Worm (Caenorhabditis elegans) whole organism, L4 larva: ENCODE data around the gene gei-8.

Experiments used
- F26F4.8 ChIP-seq: fragments of 200-800 bp; sonication (Bioruptor generic); conservative IDR thresholded peaks from 2 replicates; pipeline ENCODE4 v1.3.6; 2022; ENCODE audit warnings: missing genetic modification characterization, missing compliant biosample characterization
- R02D3.7 ChIP-seq: fragments of 150-350 bp; sonication (generic microtip); optimal IDR thresholded peaks from 3 replicates; lab custom pipeline; 2014; ENCODE audit warnings: missing biosample characterization, missing genetic modification characterization
- Y105C5A.15 ChIP-seq: fragments of 200-800 bp; sonication (Bioruptor generic); IDR thresholded peaks from 2 replicates; pipeline ENCODE4 v1.3.6; 2022; ENCODE audit warnings: missing genetic modification characterization, missing compliant biosample characterization
- Y5F2A.4 ChIP-seq: fragments of 200-800 bp; sonication (Bioruptor generic); optimal IDR thresholded peaks from 2 replicates; lab custom pipeline; 2018; ENCODE audit warnings: mild to moderate bottlenecking, missing genetic modification characterization, missing compliant biosample characterization
- ZK546.5 ChIP-seq, 2 experiments: sonication (generic microtip); optimal IDR thresholded peaks; 2 replicates each; lab custom pipeline; 2017; ENCODE audit warnings: missing biosample characterization in 2 of 2, missing genetic modification characterization in 2 of 2
- aha-1 ChIP-seq: fragments of 150-350 bp; peaks from one replicate; lab custom pipeline; 2014; ENCODE audit warnings: missing biosample characterization, missing genetic modification characterization
- ama-1 ChIP-seq: fragments of 150-350 bp; optimal IDR thresholded peaks from 2 replicates; lab custom pipeline; 2014; ENCODE audit warnings: inconsistent platforms, mixed read lengths
- arid-1 ChIP-seq: fragments of 200-800 bp; sonication (Bioruptor generic); conservative IDR thresholded peaks from 2 replicates; pipeline ENCODE4 v1.3.6; 2022; ENCODE audit warnings: missing genetic modification reagents, missing genetic modification characterization, missing compliant biosample characterization
- attf-4 ChIP-seq: sonication (generic microtip); optimal IDR thresholded peaks from 3 replicates; lab custom pipeline; 2017; ENCODE audit warnings: missing biosample characterization, missing genetic modification characterization
- ceh-28 ChIP-seq: fragments of 150-350 bp; optimal IDR thresholded peaks from 2 replicates; lab custom pipeline; 2014; ENCODE audit warnings: missing biosample characterization, missing genetic modification reagents, missing genetic modification characterization
- ceh-44 ChIP-seq: fragments of 200-800 bp; sonication (Bioruptor generic); IDR thresholded peaks from 2 replicates; pipeline ENCODE4 v1.3.6; 2022; ENCODE audit warnings: missing genetic modification reagents, missing genetic modification characterization, missing compliant biosample characterization
- ceh-62 ChIP-seq: sonication (generic microtip); optimal IDR thresholded peaks from 2 replicates; lab custom pipeline; 2017; ENCODE audit warnings: missing biosample characterization, missing genetic modification characterization
- daf-16 ChIP-seq, 3 experiments: sonication (generic microtip); optimal IDR thresholded peaks; 2 replicates each; lab custom pipeline; 2016 to 2017; ENCODE audit warnings: missing genetic modification characterization in 3 of 3, missing genetic modification reagents in 3 of 3, mild to moderate bottlenecking in 2 of 3, missing compliant biosample characterization in 2 of 3, missing biosample characterization in 1 of 3, moderate library complexity in 1 of 3
- dmd-6 ChIP-seq: fragments of 200-800 bp; sonication (Bioruptor generic); IDR thresholded peaks from 2 replicates; pipeline ENCODE4 v1.3.6; 2022; ENCODE audit warnings: missing genetic modification reagents, missing genetic modification characterization, missing compliant biosample characterization
- dmd-9 ChIP-seq: fragments of 200-800 bp; sonication (Bioruptor generic); IDR thresholded peaks from 2 replicates; pipeline ENCODE4 v1.3.6; 2022; ENCODE audit warnings: missing genetic modification reagents, missing genetic modification characterization, missing compliant biosample characterization
- dpl-1 ChIP-seq: fragments of 150-350 bp; optimal IDR thresholded peaks from 2 replicates; lab custom pipeline; 2014; ENCODE audit warnings: missing biosample characterization, missing genetic modification reagents, missing genetic modification characterization
- dve-1 ChIP-seq: sonication (generic microtip); optimal IDR thresholded peaks from 2 replicates; lab custom pipeline; 2017; ENCODE audit warnings: antibody characterized with exemption, mild to moderate bottlenecking, missing genetic modification characterization, missing compliant biosample characterization; ENCODE audit not compliant: insufficient read depth
- fkh-10 ChIP-seq: fragments of 150-350 bp; optimal IDR thresholded peaks from 2 replicates; lab custom pipeline; 2014; ENCODE audit warnings: missing biosample characterization, missing genetic modification reagents, missing genetic modification characterization
- gei-8 ChIP-seq: fragments of 200-800 bp; sonication (Bioruptor generic); optimal IDR thresholded peaks from 2 replicates; lab custom pipeline; 2018; ENCODE audit warnings: mild to moderate bottlenecking, missing genetic modification characterization, missing compliant biosample characterization
- hif-1 ChIP-seq, 2 experiments: sonication (generic microtip); optimal IDR thresholded peaks; 2 replicates each; lab custom pipeline; 2016 to 2017; ENCODE audit warnings: missing compliant biosample characterization in 2 of 2, missing genetic modification characterization in 2 of 2, missing genetic modification reagents in 2 of 2, missing genotype in 2 of 2, mild to moderate bottlenecking in 1 of 2
- hlh-11 ChIP-seq: fragments of 200-800 bp; sonication (Bioruptor generic); optimal IDR thresholded peaks from 2 replicates; lab custom pipeline; 2018; ENCODE audit warnings: mild to moderate bottlenecking, missing genetic modification characterization, missing compliant biosample characterization
- hlh-30 ChIP-seq: sonication (generic microtip); optimal IDR thresholded peaks from 2 replicates; lab custom pipeline; 2017; ENCODE audit warnings: antibody characterized with exemption, mild to moderate bottlenecking, missing genetic modification characterization, missing compliant biosample characterization; ENCODE audit not compliant: insufficient read depth
- hmg-1.1 ChIP-seq: fragments of 200-800 bp; sonication (Bioruptor generic); IDR thresholded peaks from 2 replicates; pipeline ENCODE4 v1.3.6; 2022; ENCODE audit warnings: missing genetic modification reagents, missing genetic modification characterization, missing compliant biosample characterization
- lin-1 ChIP-seq: fragments of 200-800 bp; sonication (Bioruptor generic); IDR thresholded peaks from 2 replicates; pipeline ENCODE4 v1.3.6; 2022; ENCODE audit warnings: missing genetic modification reagents, missing genetic modification characterization, missing compliant biosample characterization
- lin-15B ChIP-seq: fragments of 150-350 bp; sonication (generic microtip); optimal IDR thresholded peaks from 3 replicates; lab custom pipeline; 2014; ENCODE audit warnings: missing biosample characterization, missing genetic modification characterization
- lin-38 ChIP-seq: fragments of 200-800 bp; sonication (Bioruptor generic); IDR thresholded peaks from 2 replicates; pipeline ENCODE4 v1.3.6; 2022; ENCODE audit warnings: missing genetic modification reagents, missing genetic modification characterization, missing compliant biosample characterization
- lsy-2 ChIP-seq, 2 experiments: fragments of 150-350 bp in 1 of 2; sonication (generic microtip) in 1 of 2; optimal IDR thresholded peaks; 2 replicates each; lab custom pipeline; 2014 to 2017; ENCODE audit warnings: missing biosample characterization in 2 of 2, missing genetic modification characterization in 2 of 2
- mdl-1 ChIP-seq, 2 experiments: fragments of 150-350 bp in 1 of 2; sonication (generic microtip) in 1 of 2; optimal IDR thresholded peaks; 2 replicates each; lab custom pipeline; 2014 to 2017; ENCODE audit warnings: missing biosample characterization in 2 of 2, missing genetic modification characterization in 2 of 2
- mes-2 ChIP-seq: sonication (generic microtip); optimal IDR thresholded peaks from 2 replicates; lab custom pipeline; 2016; ENCODE audit warnings: missing genotype, mild to moderate bottlenecking, missing genetic modification characterization, missing compliant biosample characterization; ENCODE audit not compliant: poor library complexity, severe bottlenecking
- mxl-2 ChIP-seq: fragments of 200-800 bp; sonication (Bioruptor generic); conservative IDR thresholded peaks from 2 replicates; pipeline ENCODE4 v1.3.6; 2022; ENCODE audit warnings: missing genetic modification reagents, missing genetic modification characterization, missing compliant biosample characterization
- nhr-102 ChIP-seq: sonication (generic microtip); optimal IDR thresholded peaks from 2 replicates; lab custom pipeline; 2016; ENCODE audit warnings: mild to moderate bottlenecking, missing genetic modification characterization, moderate library complexity, missing compliant biosample characterization
- nhr-11 ChIP-seq: fragments of 150-350 bp; optimal IDR thresholded peaks from 2 replicates; lab custom pipeline; 2014; ENCODE audit warnings: missing biosample characterization, missing genetic modification characterization
- nhr-28 ChIP-seq: fragments of 150-350 bp; optimal IDR thresholded peaks from 2 replicates; lab custom pipeline; 2014; ENCODE audit warnings: missing biosample characterization, missing genetic modification characterization
- nhr-42 ChIP-seq: fragments of 200-800 bp; sonication (Bioruptor generic); IDR thresholded peaks from 2 replicates; pipeline ENCODE4 v1.3.6; 2022; ENCODE audit warnings: missing genetic modification characterization, missing compliant biosample characterization
- nhr-6 ChIP-seq: fragments of 150-350 bp; optimal IDR thresholded peaks from 2 replicates; lab custom pipeline; 2014; ENCODE audit warnings: missing biosample characterization, missing genetic modification characterization
- nhr-77 ChIP-seq: fragments of 150-350 bp; optimal IDR thresholded peaks from 2 replicates; lab custom pipeline; 2014; ENCODE audit warnings: missing biosample characterization, missing genetic modification characterization
- php-3 ChIP-seq: fragments of 200-800 bp; sonication (Bioruptor generic); IDR thresholded peaks from 2 replicates; pipeline ENCODE4 v1.3.6; 2022; ENCODE audit warnings: missing genetic modification reagents, missing genetic modification characterization, missing compliant biosample characterization
- sdz-12 ChIP-seq: fragments of 200-800 bp; sonication (Bioruptor generic); optimal IDR thresholded peaks from 2 replicates; lab custom pipeline; 2018; ENCODE audit warnings: mild to moderate bottlenecking, missing genetic modification characterization, missing compliant biosample characterization
- set-16 ChIP-seq: fragments of 200-800 bp; sonication (Bioruptor generic); IDR thresholded peaks from 2 replicates; pipeline ENCODE4 v1.3.6; 2022; ENCODE audit warnings: missing genetic modification reagents, missing genetic modification characterization, missing compliant biosample characterization
- skn-1 ChIP-seq: fragments of 150-350 bp; optimal IDR thresholded peaks from 2 replicates; lab custom pipeline; 2014; ENCODE audit warnings: missing biosample characterization, missing genetic modification characterization
- spr-3 ChIP-seq: fragments of 200-800 bp; sonication (Bioruptor generic); optimal IDR thresholded peaks from 2 replicates; lab custom pipeline; 2018; ENCODE audit warnings: mild to moderate bottlenecking, missing genetic modification characterization, missing compliant biosample characterization
- tra-1 ChIP-seq: fragments of 200-800 bp; sonication (Bioruptor generic); IDR thresholded peaks from 2 replicates; pipeline ENCODE4 v1.3.6; 2022; ENCODE audit warnings: missing genetic modification reagents, missing genetic modification characterization, missing compliant biosample characterization
- unc-130 ChIP-seq: sonication (generic microtip); optimal IDR thresholded peaks from 2 replicates; lab custom pipeline; 2016; ENCODE audit warnings: missing genetic modification reagents, missing genetic modification characterization, missing compliant biosample characterization
- unc-39 ChIP-seq: sonication (generic microtip); optimal IDR thresholded peaks from 2 replicates; lab custom pipeline; 2017; ENCODE audit warnings: missing biosample characterization, missing genetic modification characterization
- zfp-2 ChIP-seq: sonication (generic microtip); optimal IDR thresholded peaks from 2 replicates; lab custom pipeline; 2016; ENCODE audit warnings: mild to moderate bottlenecking, missing genetic modification characterization, missing compliant biosample characterization

The gei-8 gene

ce11 chrIII:8100960-8101359, 20.1 kb downstream of the gei-8 start, which contains the start of gene plk-1:
Gene plk-1, plus strand, starts transcription at chrIII:8101348.
- TF ChIP-seq dmd-9 (no peak), mes-2 (tag; lab: Kevin White, UChicago) (peak; percentile 53), dve-1 (peak; percentile 12), lin-1 (GFP tag; lab: Robert Waterston, UW) (no peak), attf-4 (tag; lab: Kevin White, UChicago) (no peak), daf-16 (GFP tag; optimal IDR thresholded peaks at IDR 0.05; lab: Kevin White, UChicago) (no peak), daf-16 (tag; optimal IDR thresholded peaks at IDR 0.05; lab: Kevin White, UChicago) (peak; percentile 46), nhr-42 (GFP tag; lab: Robert Waterston, UW) (no peak), dpl-1 (peak; percentile 72), lsy-2 (tag; optimal IDR thresholded peaks at IDR 0.05; lab: Kevin White, UChicago) (peak in 1 of 2 experiments; percentile 60), skn-1 (no peak), aha-1 (tag; lab: Kevin White, UChicago) (peak; percentile 55), set-16 (GFP tag; lab: Robert Waterston, UW) (no peak), unc-130 (GFP tag; lab: Kevin White, UChicago) (peak; percentile 85), sdz-12 (GFP tag; lab: Kevin White, UChicago) (no peak), nhr-6 (tag; lab: Kevin White, UChicago) (peak; percentile 50), R02D3.7 (peak; percentile 57), hlh-30 (tag; lab: Kevin White, UChicago) (peak; percentile 25), zfp-2 (tag; lab: Kevin White, UChicago) (no peak)

- TF ChIP-seq Y5F2A.4 (GFP tag; lab: Kevin White, UChicago) (no peak), hmg-1.1 (GFP tag; lab: Robert Waterston, UW) (no peak), spr-3 (GFP tag; lab: Kevin White, UChicago) (no peak), ama-1 (lab: Kevin White, UChicago) (no peak), php-3 (GFP tag; lab: Robert Waterston, UW) (no peak)
- TF ChIP-seq, all 104 proteins: peak for 0
Measured at ce11 chrIII:8099022-8099421, 22.0 kb downstream of the gei-8 start, which contains the start of gene K06H7.1. Gene K06H7.1, plus strand, starts transcription at chrIII:8099322.

ce11 chrIII:8098116-8098515, 22.9 kb downstream of the gei-8 start, which contains the start of gene K06H7.8:
Gene K06H7.8, minus strand, starts transcription at chrIII:8098216.
- no peak for TF ChIP-seq dmd-6 (GFP tag; lab: Robert Waterston, UW)
- TF ChIP-seq nhr-28 (tag; lab: Kevin White, UChicago), result no peak
- TF ChIP-seq ceh-62 (tag; lab: Kevin White, UChicago), result no peak
- TF ChIP-seq arid-1 (GFP tag; lab: Robert Waterston, UW), result no peak
- no peak for TF ChIP-seq hif-1 (tag; optimal IDR thresholded peaks at IDR 0.05; lab: Kevin White, UChicago)
- TF ChIP-seq mdl-1 (tag; optimal IDR thresholded peaks at IDR 0.05; lab: Kevin White, UChicago), result no peak
- no peak for TF ChIP-seq tra-1 (GFP tag; lab: Robert Waterston, UW)
- no peak for TF ChIP-seq Y105C5A.15 (GFP tag; lab: Robert Waterston, UW)
- TF ChIP-seq nhr-102, result no peak
- no peak for TF ChIP-seq gei-8 (GFP tag; lab: Kevin White, UChicago)
- TF ChIP-seq ceh-44 (GFP tag; lab: Robert Waterston, UW), result no peak
- TF ChIP-seq lin-15B (tag; lab: Kevin White, UChicago), result no peak

ce11 chrIII:8093079-8093623, 27.9 kb downstream of the gei-8 start, which contains the start of gene K06H7.2:
Gene K06H7.2, plus strand, starts transcription at chrIII:8093573.
- TF ChIP-seq hlh-11 (tag; lab: Kevin White, UChicago) (peak; percentile 89), unc-39 (tag; lab: Kevin White, UChicago) (no peak), daf-16 (GFP tag; optimal IDR thresholded peaks at IDR 0.05; lab: Kevin White, UChicago) (no peak), daf-16 (tag; optimal IDR thresholded peaks at IDR 0.05; lab: Kevin White, UChicago) (peak; percentile 9), nhr-6 (tag; lab: Kevin White, UChicago) (peak; percentile 50), ceh-28 (tag; lab: Kevin White, UChicago) (no peak), nhr-77 (tag; lab: Kevin White, UChicago) (peak; percentile 70), dpl-1 (peak; percentile 58), hlh-30 (tag; lab: Kevin White, UChicago) (peak; percentile 94), lin-38 (GFP tag; lab: Robert Waterston, UW) (peak; percentile 87), ZK546.5 (tag; optimal IDR thresholded peaks at IDR 0.05; lab: Kevin White, UChicago) (no peak), fkh-10 (peak; percentile 32), mxl-2 (GFP tag; lab: Robert Waterston, UW) (no peak), F26F4.8 (GFP tag; lab: Robert Waterston, UW) (no peak), nhr-28 (tag; lab: Kevin White, UChicago) (peak; percentile 43), nhr-11 (tag; lab: Kevin White, UChicago) (no peak)
